Fruit fly (Drosophila melanogaster) whole organism, pupa: Measurements from ENCODE around the gene CG13694.

Experiments used
- CG10348 ChIP-seq: fragments of 200-800 bp; sonication (Bioruptor generic); IDR thresholded peaks from 2 replicates; pipeline ENCODE4 v1.3.6; 2022; ENCODE audit warnings: missing biosample characterization, missing genetic modification characterization
- CG14655 ChIP-seq: fragments of 200-800 bp; sonication (Bioruptor generic); optimal IDR thresholded peaks from 3 replicates; lab custom pipeline; 2017; ENCODE audit warnings: mild to moderate bottlenecking, missing biosample characterization, missing genetic modification reagents, missing genetic modification characterization
- CG32121 ChIP-seq: fragments of 200-800 bp; sonication (Bioruptor generic); IDR thresholded peaks from 2 replicates; pipeline ENCODE4 v1.3.6; 2022; ENCODE audit warnings: missing biosample characterization, missing genetic modification characterization
- CG34367 ChIP-seq: fragments of 200-800 bp; sonication (Bioruptor generic); optimal IDR thresholded peaks from 2 replicates; lab custom pipeline; 2018; ENCODE audit warnings: missing biosample characterization, mild to moderate bottlenecking, missing genetic modification characterization
- CG8159 ChIP-seq: fragments of 200-800 bp; sonication (Bioruptor generic); optimal IDR thresholded peaks from 3 replicates; lab custom pipeline; 2018; ENCODE audit warnings: missing biosample characterization, mild to moderate bottlenecking, missing genetic modification characterization, moderate library complexity
- CG8301 ChIP-seq: fragments of 200-800 bp; sonication (Bioruptor generic); optimal IDR thresholded peaks from 2 replicates; lab custom pipeline; 2018; ENCODE audit warnings: missing biosample characterization, mild to moderate bottlenecking, missing genetic modification characterization
- D1 ChIP-seq: fragments of 200-800 bp; sonication (Bioruptor generic); optimal IDR thresholded peaks from 2 replicates; lab custom pipeline; 2018; ENCODE audit warnings: missing biosample characterization, mild to moderate bottlenecking, missing genetic modification characterization, moderate library complexity
- EcR ChIP-seq: fragments of 200-800 bp; sonication (Bioruptor generic); optimal IDR thresholded peaks from 3 replicates; lab custom pipeline; 2019; ENCODE audit warnings: missing biosample characterization, missing genetic modification characterization, mild to moderate bottlenecking, moderate library complexity, missing genetic modification reagents
- Ets98B ChIP-seq: fragments of 200-800 bp; sonication (Bioruptor generic); IDR thresholded peaks from 2 replicates; pipeline ENCODE4 v1.3.6; 2022; ENCODE audit warnings: missing biosample characterization, missing genetic modification characterization
- Pif1A ChIP-seq: fragments of 200-800 bp; sonication (Bioruptor generic); optimal IDR thresholded peaks from 3 replicates; lab custom pipeline; 2016; ENCODE audit warnings: missing biosample characterization, missing genetic modification characterization
- Snoo ChIP-seq: fragments of 200-800 bp; sonication (Bioruptor generic); optimal IDR thresholded peaks from 3 replicates; lab custom pipeline; 2017; ENCODE audit warnings: missing biosample characterization, mild to moderate bottlenecking, missing genetic modification characterization, inconsistent platforms
- fd96Ca ChIP-seq: fragments of 200-800 bp; sonication (Bioruptor generic); IDR thresholded peaks from 3 replicates; pipeline ENCODE4 v1.3.6; 2022; ENCODE audit warnings: missing biosample characterization, missing genetic modification characterization
- rn ChIP-seq: fragments of 200-800 bp; sonication (Bioruptor generic); IDR thresholded peaks from 2 replicates; pipeline ENCODE4 v1.3.6; 2022; ENCODE audit warnings: missing biosample characterization, missing genetic modification characterization

DNA sequence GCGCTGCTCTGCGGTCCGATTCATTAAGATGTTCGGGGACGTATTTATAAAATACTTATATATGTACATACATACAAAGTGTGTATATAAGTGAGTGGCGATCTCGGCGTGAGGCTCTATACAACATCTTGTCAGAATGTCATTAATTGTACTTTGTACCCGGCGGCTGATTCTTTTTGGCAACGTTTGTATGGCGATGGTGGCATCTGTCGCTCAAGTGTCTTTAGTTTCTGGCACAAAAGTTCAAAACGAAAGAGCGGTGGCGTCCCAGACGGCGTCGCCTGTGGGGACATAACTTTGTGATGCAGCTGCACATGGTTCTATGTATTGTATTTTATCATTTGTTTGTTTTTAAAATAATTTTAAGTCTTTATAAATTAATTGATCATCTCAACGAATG is 23.3 kb downstream of the CG13694 start:
- TF ChIP-seq Ets98B (peak; percentile 54; the same call in 1 of the 2 replicates), CG14655 (GFP tag; lab: Kevin White, UChicago) (no peak), CG8301 (tag; lab: Kevin White, UChicago) (no peak), Snoo (tag; lab: Kevin White, UChicago) (no peak), fd96Ca (GFP tag; lab: Robert Waterston, UW) (0 out of 3 replicates have a peak, but pooled peaks have one; percentile 27), CG10348 (no peak), CG34367 (tag; lab: Kevin White, UChicago) (no peak), rn (GFP tag; lab: Robert Waterston, UW) (no peak), D1 (tag; lab: Kevin White, UChicago) (no peak), Pif1A (GFP tag; lab: Kevin White, UChicago) (no peak), CG8159 (tag; lab: Kevin White, UChicago) (no peak), CG32121 (GFP tag; lab: Robert Waterston, UW) (no peak; the same call in 1 of the 2 replicates), EcR (GFP tag; lab: Kevin White, UChicago) (no peak)
